Worm (Caenorhabditis elegans) whole organism, young adult: ENCODE results near the gene T28C12.1.

Experiments
- F10E7.11 ChIP-seq: sonication (generic microtip); optimal IDR thresholded peaks from 2 replicates; lab custom pipeline; 2017; ENCODE audit warnings: mild to moderate bottlenecking, missing genetic modification characterization, moderate library complexity, missing compliant biosample characterization
- F57A8.1 ChIP-seq: fragments of 200-800 bp; sonication (Bioruptor generic); optimal IDR thresholded peaks from 2 replicates; lab custom pipeline; 2018; ENCODE audit warnings: mild to moderate bottlenecking, missing genetic modification characterization, moderate library complexity, missing compliant biosample characterization
- Y53G8AR.9 ChIP-seq: fragments of 200-800 bp; sonication (Bioruptor generic); conservative IDR thresholded peaks from 2 replicates; pipeline ENCODE4 v1.3.6; 2022; ENCODE audit warnings: missing genetic modification reagents, missing genetic modification characterization, missing compliant biosample characterization
- Y56A3A.18 ChIP-seq: fragments of 200-800 bp; sonication (Bioruptor generic); IDR thresholded peaks from 2 replicates; pipeline ENCODE4 v1.3.6; 2022; ENCODE audit warnings: missing genetic modification reagents, missing genetic modification characterization, missing compliant biosample characterization
- ama-1 ChIP-seq, 3 experiments: fragments of 150-350 bp in 1 of 3; sonication (generic microtip) in 2 of 3; optimal IDR thresholded peaks; 2 replicates each; lab custom pipeline; 2014 to 2018; ENCODE audit warnings: missing biosample characterization in 2 of 3, missing genetic modification characterization in 2 of 3, missing genetic modification reagents in 2 of 3
- aptf-3 ChIP-seq: fragments of 200-800 bp; sonication (Bioruptor generic); IDR thresholded peaks from 2 replicates; pipeline ENCODE4 v1.3.6; 2022; ENCODE audit warnings: missing genetic modification characterization, missing compliant biosample characterization
- ceh-58 ChIP-seq: fragments of 200-800 bp; sonication (Bioruptor generic); IDR thresholded peaks from 2 replicates; pipeline ENCODE4 v1.3.6; 2022; ENCODE audit warnings: missing genetic modification characterization, missing compliant biosample characterization
- mel-28 ChIP-seq: sonication (generic microtip); optimal IDR thresholded peaks from 2 replicates; lab custom pipeline; 2016; ENCODE audit warnings: borderline replicate concordance, mild to moderate bottlenecking, missing genetic modification characterization, missing compliant biosample characterization
- pbrm-1 ChIP-seq: fragments of 200-800 bp; sonication (Bioruptor generic); IDR thresholded peaks from 2 replicates; pipeline ENCODE4 v1.3.6; 2022; ENCODE audit warnings: missing genetic modification reagents, missing genetic modification characterization, missing compliant biosample characterization
- ztf-22 ChIP-seq: fragments of 200-800 bp; sonication (Bioruptor generic); optimal IDR thresholded peaks from 2 replicates; lab custom pipeline; 2018; ENCODE audit warnings: mild to moderate bottlenecking, missing genetic modification characterization, moderate library complexity, missing compliant biosample characterization
- ztf-26 ChIP-seq: sonication (generic microtip); optimal IDR thresholded peaks from 2 replicates; lab custom pipeline; 2017; ENCODE audit warnings: missing genetic modification characterization, missing compliant biosample characterization

- TF ChIP-seq mel-28 (tag; lab: Kevin White, UChicago) (no peak), ztf-26 (tag; lab: Kevin White, UChicago) (no peak), Y56A3A.18 (no peak), F57A8.1 (GFP tag; lab: Kevin White, UChicago) (no peak), ama-1 (optimal IDR thresholded peaks at IDR 0.05; lab: Kevin White, UChicago) (no peak), ama-1 (GFP tag; optimal IDR thresholded peaks at IDR 0.05; lab: Kevin White, UChicago) (no peak), ceh-58 (GFP tag; lab: Robert Waterston, UW) (no peak), Y53G8AR.9 (GFP tag; lab: Robert Waterston, UW) (no peak), ztf-22 (GFP tag; lab: Kevin White, UChicago) (no peak), F10E7.11 (tag; lab: Kevin White, UChicago) (no peak), pbrm-1 (GFP tag; lab: Robert Waterston, UW) (no peak), aptf-3 (no peak)
These were observed 33.9 kb downstream of the T28C12.1 start, which contains the start of gene cest-33 for ce11 chrV:6365597-6365996.
